Fruit fly (Drosophila melanogaster): ENCODE results near the gene Gr22a.

dm6 chr2L:1839019-1839418 is 44.3 kb upstream of the Gr22a start:
- TF ChIP-seq fd96Ca (GFP tag; IDR thresholded peaks at IDR 0.05), result no peak
- no peak for TF ChIP-seq EcR (GFP tag; optimal IDR thresholded peaks at IDR 0.05)
- TF ChIP-seq rn (GFP tag; IDR thresholded peaks at IDR 0.05), result no peak
- no peak for TF ChIP-seq CG13204 (GFP tag; optimal IDR thresholded peaks at IDR 0.05)
- no peak for TF ChIP-seq gl (tag; optimal IDR thresholded peaks at IDR 0.05)
- TF ChIP-seq CG34367 (tag; optimal IDR thresholded peaks at IDR 0.05), result no peak
- TF ChIP-seq CG15710 (tag; optimal IDR thresholded peaks at IDR 0.05), result no peak
- no peak for TF ChIP-seq CG8159 (tag; optimal IDR thresholded peaks at IDR 0.05)

Data from whole organism, pupa.